Worm (Caenorhabditis elegans) whole organism, early embryonic: ENCODE data around the gene K08E4.8.

Experiments used
- B0310.2 ChIP-seq: sonication (generic microtip); optimal IDR thresholded peaks from 2 replicates; lab custom pipeline; 2016; ENCODE audit warnings: mild to moderate bottlenecking, missing genetic modification characterization, missing compliant biosample characterization
- F13C5.2 ChIP-seq: sonication (generic microtip); optimal IDR thresholded peaks from 2 replicates; lab custom pipeline; 2017; ENCODE audit warnings: mild to moderate bottlenecking, missing genetic modification characterization, inconsistent platforms, missing compliant biosample characterization
- aly-1 ChIP-seq: sonication (generic microtip); optimal IDR thresholded peaks from 2 replicates; lab custom pipeline; 2016; ENCODE audit warnings: missing genetic modification characterization, missing compliant biosample characterization
- ama-1 ChIP-seq: fragments of 150-350 bp; optimal IDR thresholded peaks from 2 replicates; lab custom pipeline; 2014
- ceh-13 ChIP-seq: fragments of 200-800 bp; sonication (Bioruptor generic); optimal IDR thresholded peaks from 2 replicates; lab custom pipeline; 2018; ENCODE audit warnings: mild to moderate bottlenecking, missing genetic modification characterization, missing compliant biosample characterization
- ceh-36 ChIP-seq: sonication (generic microtip); optimal IDR thresholded peaks from 2 replicates; lab custom pipeline; 2016; ENCODE audit warnings: missing genetic modification characterization, inconsistent platforms, missing compliant biosample characterization
- ets-7 ChIP-seq: sonication (generic microtip); optimal IDR thresholded peaks from 2 replicates; lab custom pipeline; 2016; ENCODE audit warnings: missing genotype, missing genetic modification characterization, missing compliant biosample characterization
- flt-1 ChIP-seq: fragments of 200-800 bp; sonication (Bioruptor generic); IDR thresholded peaks from 2 replicates; pipeline ENCODE4 v1.3.6; 2022; ENCODE audit warnings: missing genetic modification characterization, missing compliant biosample characterization
- hmbx-1 ChIP-seq: sonication (generic microtip); optimal IDR thresholded peaks from 2 replicates; lab custom pipeline; 2016; ENCODE audit warnings: mild to moderate bottlenecking, missing genetic modification characterization, missing compliant biosample characterization
- hmg-4 ChIP-seq: fragments of 200-800 bp; sonication (Bioruptor generic); optimal IDR thresholded peaks from 2 replicates; lab custom pipeline; 2018; ENCODE audit warnings: mild to moderate bottlenecking, missing genetic modification characterization, missing compliant biosample characterization
- hnd-1 ChIP-seq: sonication (generic microtip); optimal IDR thresholded peaks from 2 replicates; lab custom pipeline; 2016; ENCODE audit warnings: missing genetic modification characterization, missing compliant biosample characterization
- pes-1 ChIP-seq: fragments of 200-800 bp; sonication (Bioruptor generic); IDR thresholded peaks from 2 replicates; pipeline ENCODE4 v1.3.6; 2022; ENCODE audit warnings: missing genetic modification reagents, missing genetic modification characterization, missing compliant biosample characterization
- scrt-1 ChIP-seq: fragments of 200-800 bp; sonication (Bioruptor generic); IDR thresholded peaks from 2 replicates; pipeline ENCODE4 v1.3.6; 2022; ENCODE audit warnings: missing genetic modification characterization, missing compliant biosample characterization
- sea-1 ChIP-seq: fragments of 200-800 bp; sonication (Bioruptor generic); conservative IDR thresholded peaks from 2 replicates; pipeline ENCODE4 v1.3.6; 2022; ENCODE audit warnings: missing genetic modification characterization, missing compliant biosample characterization
- tbx-11 ChIP-seq: fragments of 200-800 bp; sonication (Bioruptor generic); IDR thresholded peaks from 2 replicates; pipeline ENCODE4 v1.3.6; 2022; ENCODE audit warnings: missing genetic modification characterization, missing compliant biosample characterization
- tbx-37 ChIP-seq: fragments of 200-800 bp; sonication (Bioruptor generic); conservative IDR thresholded peaks from 2 replicates; pipeline ENCODE4 v1.3.6; 2022; ENCODE audit warnings: missing genetic modification reagents, missing genetic modification characterization, missing compliant biosample characterization
- tra-4 ChIP-seq: sonication (generic microtip); optimal IDR thresholded peaks from 2 replicates; lab custom pipeline; 2017; ENCODE audit warnings: missing genetic modification characterization, missing compliant biosample characterization

K08E4.8 gene

DNA sequence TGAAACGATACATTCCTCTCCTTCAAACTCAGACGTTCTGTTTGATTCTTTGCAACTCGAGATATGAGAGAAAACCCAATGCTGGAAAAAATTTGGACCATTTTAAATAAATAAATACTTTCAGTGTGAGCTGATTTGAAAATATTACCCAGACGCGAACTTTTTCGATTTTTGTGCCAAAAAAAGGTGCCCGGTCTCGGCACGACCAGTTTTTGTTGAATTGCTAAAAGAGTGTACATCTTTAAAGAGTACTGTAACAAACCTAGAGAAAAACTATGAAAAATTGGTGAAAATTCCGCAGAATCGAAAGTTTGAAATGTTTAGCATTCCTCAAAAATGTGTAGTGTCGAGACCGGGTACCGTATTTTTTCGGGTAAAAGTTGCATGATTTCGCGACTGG is at the start of gene K08E4.8:
Gene K08E4.8, minus strand, starts transcription at position 101 of the 400 bp plus-strand sequence.
- TF ChIP-seq scrt-1 (GFP tag; lab: Robert Waterston, UW) (no peak), hmg-4 (GFP tag; lab: Kevin White, UChicago) (no peak), ceh-13 (GFP tag; lab: Kevin White, UChicago) (no peak), ceh-36 (tag; lab: Kevin White, UChicago) (no peak), hnd-1 (tag; lab: Kevin White, UChicago) (no peak), B0310.2 (no peak), tbx-11 (GFP tag; lab: Robert Waterston, UW) (no peak), hmbx-1 (tag; lab: Kevin White, UChicago) (no peak), tbx-37 (GFP tag; lab: Robert Waterston, UW) (no peak), F13C5.2 (tag; lab: Kevin White, UChicago) (no peak), flt-1 (GFP tag; lab: Robert Waterston, UW) (no peak), tra-4 (no peak), pes-1 (GFP tag; lab: Robert Waterston, UW) (no peak), ama-1 (no peak), sea-1 (GFP tag; lab: Robert Waterston, UW) (no peak), aly-1 (tag; lab: Kevin White, UChicago) (no peak), ets-7 (tag; lab: Kevin White, UChicago) (no peak)

DNA sequence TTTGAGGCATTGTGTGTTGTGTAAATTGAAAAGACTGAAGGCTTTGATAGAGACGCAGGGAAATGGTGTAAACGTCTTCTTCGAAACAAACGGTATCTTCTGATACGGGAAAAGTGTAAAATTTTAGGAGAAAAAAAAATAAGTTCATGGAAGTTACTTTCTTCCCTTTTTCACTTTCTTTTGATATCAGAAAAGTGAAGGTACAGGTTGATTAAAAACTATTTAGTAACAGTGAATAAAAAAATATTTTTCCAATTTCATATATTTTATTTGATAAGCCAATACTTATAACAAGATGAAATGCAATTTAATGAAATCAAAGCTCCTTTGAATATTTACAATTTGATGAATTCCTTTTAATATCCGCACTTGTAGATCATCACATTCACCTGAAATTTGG is 49.2 kb upstream of the K08E4.8 start, which contains the start of gene col-129:
Gene col-129, minus strand, starts transcription at position 101 of the 400 bp plus-strand sequence.
- TF ChIP-seq ceh-13 (GFP tag; lab: Kevin White, UChicago) (no peak), tbx-11 (GFP tag; lab: Robert Waterston, UW) (no peak), tbx-37 (GFP tag; lab: Robert Waterston, UW) (no peak), ama-1 (no peak), hmbx-1 (tag; lab: Kevin White, UChicago) (no peak), tra-4 (no peak), scrt-1 (GFP tag; lab: Robert Waterston, UW) (no peak), hmg-4 (GFP tag; lab: Kevin White, UChicago) (no peak), hnd-1 (tag; lab: Kevin White, UChicago) (no peak), flt-1 (GFP tag; lab: Robert Waterston, UW) (no peak), sea-1 (GFP tag; lab: Robert Waterston, UW) (no peak), ets-7 (tag; lab: Kevin White, UChicago) (no peak), pes-1 (GFP tag; lab: Robert Waterston, UW) (no peak), ceh-36 (tag; lab: Kevin White, UChicago) (no peak), F13C5.2 (tag; lab: Kevin White, UChicago) (no peak), B0310.2 (no peak), aly-1 (tag; lab: Kevin White, UChicago) (no peak)

DNA sequence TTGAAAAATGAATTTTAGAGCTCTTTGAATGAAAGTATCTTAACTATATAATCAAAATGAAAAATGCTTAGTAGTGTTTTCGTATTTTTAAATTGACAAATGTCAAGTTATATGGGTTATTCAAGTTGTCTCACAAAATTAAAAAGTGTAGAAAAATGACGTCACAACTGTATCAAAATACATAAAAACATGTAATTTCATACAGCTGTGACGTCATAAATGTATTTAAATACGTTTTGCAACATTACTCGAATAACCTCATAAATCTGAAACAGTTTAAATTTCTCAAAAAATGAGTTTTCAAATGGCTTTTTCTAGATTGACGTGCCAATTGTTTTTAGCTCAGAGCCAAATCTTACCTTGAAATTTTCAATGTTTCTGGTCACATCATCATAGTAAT is 48.6 kb upstream of the K08E4.8 start:
- TF ChIP-seq F13C5.2 (tag; lab: Kevin White, UChicago), result no peak
- TF ChIP-seq sea-1 (GFP tag; lab: Robert Waterston, UW), result no peak
- no peak for TF ChIP-seq ama-1
- no peak for TF ChIP-seq flt-1 (GFP tag; lab: Robert Waterston, UW)
- TF ChIP-seq scrt-1 (GFP tag; lab: Robert Waterston, UW), result no peak
- TF ChIP-seq tbx-37 (GFP tag; lab: Robert Waterston, UW), result no peak
- no peak for TF ChIP-seq hmbx-1 (tag; lab: Kevin White, UChicago)

DNA sequence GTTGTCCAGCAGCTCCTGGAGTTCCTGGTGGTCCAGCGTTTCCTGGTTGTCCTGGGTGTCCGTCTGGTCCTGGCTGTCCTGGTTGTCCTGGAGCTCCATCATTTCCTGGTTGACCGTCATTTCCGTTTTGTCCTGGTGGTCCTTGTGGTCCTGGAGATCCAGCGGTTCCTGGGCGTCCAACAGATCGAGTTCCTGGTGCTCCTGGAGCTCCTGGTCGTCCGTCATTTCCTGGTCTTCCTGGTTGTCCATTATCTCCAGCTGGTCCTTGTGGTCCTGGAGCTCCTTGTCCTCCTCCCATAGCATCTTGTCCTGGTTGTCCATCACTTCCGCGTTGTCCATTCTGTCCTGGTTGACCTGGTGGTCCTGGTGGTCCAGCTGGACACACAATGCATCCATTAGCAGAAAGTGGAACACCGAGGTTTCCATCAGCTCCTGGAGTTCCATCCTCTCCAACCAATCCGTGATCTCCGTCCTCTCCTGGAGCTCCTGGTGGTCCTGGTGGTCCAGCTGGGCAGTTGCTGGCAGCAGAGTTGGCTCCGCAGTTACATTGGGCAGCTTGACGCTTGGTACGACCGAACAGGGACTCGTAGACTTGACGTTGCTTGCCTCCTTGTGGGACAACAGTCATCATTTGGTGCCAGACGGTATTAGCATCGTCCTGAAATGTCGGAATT is 48.0 kb upstream of the K08E4.8 start:
- TF ChIP-seq tra-4 (no peak), ama-1 (no peak), F13C5.2 (tag; lab: Kevin White, UChicago) (no peak), hmbx-1 (tag; lab: Kevin White, UChicago) (no peak), sea-1 (GFP tag; lab: Robert Waterston, UW) (no peak), pes-1 (GFP tag; lab: Robert Waterston, UW) (no peak), hnd-1 (tag; lab: Kevin White, UChicago) (no peak), B0310.2 (no peak), tbx-11 (GFP tag; lab: Robert Waterston, UW) (no peak), ceh-13 (GFP tag; lab: Kevin White, UChicago) (no peak), ceh-36 (tag; lab: Kevin White, UChicago) (no peak), scrt-1 (GFP tag; lab: Robert Waterston, UW) (no peak), flt-1 (GFP tag; lab: Robert Waterston, UW) (no peak), aly-1 (tag; lab: Kevin White, UChicago) (no peak), hmg-4 (GFP tag; lab: Kevin White, UChicago) (no peak), ets-7 (tag; lab: Kevin White, UChicago) (no peak), tbx-37 (GFP tag; lab: Robert Waterston, UW) (no peak)

DNA sequence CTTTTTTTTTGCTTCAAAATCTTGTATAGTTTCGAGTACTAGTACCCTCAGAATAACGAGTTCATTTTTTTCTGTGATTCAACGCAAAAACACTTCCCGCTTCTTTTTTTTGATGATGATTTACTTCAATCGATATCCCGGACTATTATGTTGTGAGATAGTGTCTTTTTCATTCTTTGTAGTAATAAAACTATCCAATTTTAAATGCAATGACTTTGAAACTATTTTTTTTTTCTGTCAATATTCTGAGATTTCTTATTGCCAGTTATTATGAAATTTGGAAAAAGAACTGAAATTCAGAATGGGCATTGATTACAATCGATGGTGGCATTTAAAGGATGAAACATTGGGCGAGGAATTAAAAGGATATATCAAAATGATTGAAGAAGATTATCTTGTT is 44.4 kb upstream of the K08E4.8 start, which contains the start of gene M18.3:
Gene M18.3, plus strand, starts transcription at position 301 of the 400 bp plus-strand sequence.
- no peak for TF ChIP-seq ama-1
- no peak for TF ChIP-seq ceh-13 (GFP tag; lab: Kevin White, UChicago)
- TF ChIP-seq tbx-37 (GFP tag; lab: Robert Waterston, UW), result no peak
- TF ChIP-seq ceh-36 (tag; lab: Kevin White, UChicago), result no peak
- TF ChIP-seq tra-4, result no peak
- TF ChIP-seq hnd-1 (tag; lab: Kevin White, UChicago), result no peak
- TF ChIP-seq hmg-4 (GFP tag; lab: Kevin White, UChicago), result no peak
- TF ChIP-seq aly-1 (tag; lab: Kevin White, UChicago), result no peak
- no peak for TF ChIP-seq B0310.2
- TF ChIP-seq ets-7 (tag; lab: Kevin White, UChicago), result no peak

DNA sequence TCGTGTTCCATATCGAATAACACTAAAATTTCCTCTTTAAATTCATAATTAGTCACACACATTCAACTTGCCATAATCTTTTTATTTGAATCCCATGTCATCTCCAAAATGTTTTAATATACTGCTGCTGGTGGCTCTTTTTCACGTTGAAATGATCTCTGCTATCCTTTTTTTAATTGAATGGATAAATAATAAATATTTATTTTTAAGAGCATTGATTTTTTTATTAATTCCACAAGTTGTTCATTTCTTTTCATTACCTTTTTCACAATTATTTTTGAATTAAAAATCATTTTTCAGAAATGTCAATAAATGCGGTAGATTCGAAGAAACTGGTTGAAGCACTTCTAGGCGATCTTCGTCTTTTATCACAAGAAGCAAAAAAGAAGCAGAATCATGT is 35.4 kb upstream of the K08E4.8 start, which contains the start of gene mon-2:
Gene mon-2, plus strand, starts transcription at position 301 of the 400 bp plus-strand sequence.
- TF ChIP-seq ama-1 (no peak), tra-4 (no peak), pes-1 (GFP tag; lab: Robert Waterston, UW) (no peak), scrt-1 (GFP tag; lab: Robert Waterston, UW) (no peak), ceh-36 (tag; lab: Kevin White, UChicago) (no peak), hnd-1 (tag; lab: Kevin White, UChicago) (no peak)
